Fruit fly (Drosophila melanogaster) whole organism, adult: ENCODE measurements around the gene Syx17.

Experiments used
- CG11617 ChIP-seq: fragments of 200-800 bp; sonication (Bioruptor generic); optimal IDR thresholded peaks from 2 replicates; lab custom pipeline; 2017; ENCODE audit warnings: mild to moderate bottlenecking, missing biosample characterization, missing genetic modification reagents, missing genetic modification characterization
- CG12768 ChIP-seq: fragments of 200-800 bp; sonication (Bioruptor generic); optimal IDR thresholded peaks from 2 replicates; lab custom pipeline; 2017; ENCODE audit warnings: missing biosample characterization, missing genetic modification characterization, mild to moderate bottlenecking, moderate library complexity, missing genetic modification reagents
- CG14711 ChIP-seq: fragments of 200-800 bp; sonication (Bioruptor generic); optimal IDR thresholded peaks from 2 replicates; lab custom pipeline; 2018; ENCODE audit warnings: missing biosample characterization, mild to moderate bottlenecking, missing genetic modification characterization, moderate library complexity
- CG1620 ChIP-seq: fragments of 200-800 bp; sonication (Bioruptor generic); optimal IDR thresholded peaks from 2 replicates; lab custom pipeline; 2016; ENCODE audit warnings: missing biosample characterization, missing genetic modification characterization
- CG33017 ChIP-seq: fragments of 200-800 bp; sonication (Bioruptor generic); optimal IDR thresholded peaks from 2 replicates; lab custom pipeline; 2018; ENCODE audit warnings: missing biosample characterization, mild to moderate bottlenecking, missing genetic modification characterization, moderate library complexity
- CG5204 ChIP-seq: fragments of 200-800 bp; sonication (Bioruptor generic); optimal IDR thresholded peaks from 2 replicates; lab custom pipeline; 2016; ENCODE audit warnings: missing biosample characterization, missing genetic modification characterization
- CG7045 ChIP-seq: fragments of 200-800 bp; sonication (Bioruptor generic); optimal IDR thresholded peaks from 2 replicates; lab custom pipeline; 2017; ENCODE audit warnings: missing biosample characterization, mild to moderate bottlenecking, missing genetic modification characterization
- CG7101 ChIP-seq: fragments of 200-800 bp; sonication (Bioruptor generic); optimal IDR thresholded peaks from 2 replicates; lab custom pipeline; 2018; ENCODE audit warnings: missing biosample characterization, mild to moderate bottlenecking, missing genetic modification characterization, moderate library complexity
- Clk ChIP-seq: fragments of 200-800 bp; sonication (Bioruptor generic); optimal IDR thresholded peaks from 2 replicates; lab custom pipeline; 2017; ENCODE audit warnings: missing biosample characterization, missing genetic modification characterization
- Crg-1 ChIP-seq: fragments of 200-800 bp; sonication (Bioruptor generic); optimal IDR thresholded peaks from 2 replicates; lab custom pipeline; 2016; ENCODE audit warnings: missing biosample characterization, missing genetic modification characterization
- Hr96 ChIP-seq: fragments of 200-800 bp; sonication (Bioruptor generic); optimal IDR thresholded peaks from 2 replicates; lab custom pipeline; 2016; ENCODE audit warnings: missing biosample characterization, missing genetic modification characterization
- Mnt ChIP-seq: fragments of 200-800 bp; sonication (Bioruptor generic); optimal IDR thresholded peaks from 2 replicates; lab custom pipeline; 2016; ENCODE audit warnings: missing biosample characterization, mild to moderate bottlenecking, missing genetic modification characterization
- bab1 ChIP-seq: fragments of 200-800 bp; sonication (Bioruptor generic); optimal IDR thresholded peaks from 3 replicates; lab custom pipeline; 2019; ENCODE audit warnings: missing biosample characterization, mild to moderate bottlenecking, missing genetic modification characterization, moderate library complexity
- cic ChIP-seq: fragments of 200-800 bp; sonication (Bioruptor generic); optimal IDR thresholded peaks from 2 replicates; lab custom pipeline; 2017; ENCODE audit warnings: missing biosample characterization, mild to moderate bottlenecking, missing genetic modification characterization, moderate library complexity
- cnc ChIP-seq, 2 experiments: fragments of >200 bp; optimal IDR thresholded peaks; 2 replicates each; lab custom pipeline; 2017
- kay ChIP-seq: fragments of 200-800 bp; sonication (Bioruptor generic); peaks from one replicate; lab custom pipeline; 2016; ENCODE audit warnings: missing biosample characterization, missing genetic modification characterization, borderline replicate concordance
- ovo ChIP-seq: fragments of 200-800 bp; sonication (Bioruptor generic); optimal IDR thresholded peaks from 2 replicates; lab custom pipeline; 2016; ENCODE audit warnings: missing biosample characterization, missing genetic modification characterization
- pad ChIP-seq: fragments of 200-800 bp; sonication (Bioruptor generic); optimal IDR thresholded peaks from 3 replicates; lab custom pipeline; 2017; ENCODE audit warnings: missing biosample characterization, missing genetic modification characterization, mild to moderate bottlenecking, moderate library complexity, missing genetic modification reagents
- tj ChIP-seq: fragments of 200-800 bp; sonication (Bioruptor generic); optimal IDR thresholded peaks from 3 replicates; lab custom pipeline; 2017; ENCODE audit warnings: missing biosample characterization, mild to moderate bottlenecking, missing genetic modification characterization, moderate library complexity
- toe ChIP-seq: fragments of 200-800 bp; sonication (Bioruptor generic); optimal IDR thresholded peaks from 2 replicates; lab custom pipeline; 2016; ENCODE audit warnings: missing biosample characterization, missing genetic modification characterization

Syx17 gene

dm6 chr3L:4382581-4382980, 20.7 kb upstream of the Syx17 start:
- TF ChIP-seq toe (GFP tag; lab: Kevin White, UChicago) (no peak), bab1 (GFP tag; lab: Kevin White, UChicago) (no peak), Crg-1 (GFP tag; lab: Kevin White, UChicago) (no peak), CG7045 (GFP tag; lab: Kevin White, UChicago) (no peak), CG33017 (tag; lab: Kevin White, UChicago) (no peak), CG11617 (GFP tag; lab: Kevin White, UChicago) (no peak), kay (GFP tag; lab: Kevin White, UChicago) (no peak), Hr96 (GFP tag; lab: Kevin White, UChicago) (no peak), Clk (no peak), CG14711 (tag; lab: Kevin White, UChicago) (no peak), ovo (no peak), CG12768 (no peak)

- no peak for TF ChIP-seq CG7045 (GFP tag; lab: Kevin White, UChicago)
- TF ChIP-seq CG5204 (GFP tag; lab: Kevin White, UChicago), result no peak
- TF ChIP-seq toe (GFP tag; lab: Kevin White, UChicago), result no peak
- no peak for TF ChIP-seq ovo
- TF ChIP-seq CG11617 (GFP tag; lab: Kevin White, UChicago), result no peak
- no peak for TF ChIP-seq CG14711 (tag; lab: Kevin White, UChicago)
- no peak for TF ChIP-seq Crg-1 (GFP tag; lab: Kevin White, UChicago)
- TF ChIP-seq cic (GFP tag; lab: Kevin White, UChicago), result no peak
- no peak for TF ChIP-seq kay (GFP tag; lab: Kevin White, UChicago)
- no peak for TF ChIP-seq CG12768
- no peak for TF ChIP-seq Mnt (GFP tag; lab: Kevin White, UChicago)
- TF ChIP-seq CG1620 (GFP tag; lab: Kevin White, UChicago), result no peak
- no peak for TF ChIP-seq bab1 (GFP tag; lab: Kevin White, UChicago)
- TF ChIP-seq tj (GFP tag; lab: Kevin White, UChicago), result no peak
- TF ChIP-seq CG33017 (tag; lab: Kevin White, UChicago), result no peak
- no peak for TF ChIP-seq Hr96 (GFP tag; lab: Kevin White, UChicago)
- no peak for TF ChIP-seq CG7101 (tag; lab: Kevin White, UChicago)
Measured at dm6 chr3L:4383104-4383503, 20.2 kb upstream of the Syx17 start.

dm6 chr3L:4383543-4384325, 19.6 kb upstream of the Syx17 start:
- no peak for TF ChIP-seq kay (GFP tag; lab: Kevin White, UChicago)
- TF ChIP-seq bab1 (GFP tag; lab: Kevin White, UChicago), result no peak
- no peak for TF ChIP-seq pad
- TF ChIP-seq Crg-1 (GFP tag; lab: Kevin White, UChicago), result no peak
- TF ChIP-seq Hr96 (GFP tag; lab: Kevin White, UChicago), result no peak
- TF ChIP-seq CG7101 (tag; lab: Kevin White, UChicago), result no peak
- TF ChIP-seq CG33017 (tag; lab: Kevin White, UChicago), result no peak
- TF ChIP-seq Clk, result no peak
- TF ChIP-seq ovo, result no peak
- TF ChIP-seq toe (GFP tag; lab: Kevin White, UChicago), result no peak

dm6 chr3L:4384326-4384662, 19.0 kb upstream of the Syx17 start, which contains the start of gene slow:
Gene slow (plus strand): TSS chr3L:4384442.
- TF ChIP-seq cnc (optimal IDR thresholded peaks at IDR 0.05; lab: Kevin White, UChicago), result no peak
- TF ChIP-seq tj (GFP tag; lab: Kevin White, UChicago), result no peak
- TF ChIP-seq Hr96 (GFP tag; lab: Kevin White, UChicago), result no peak
- TF ChIP-seq CG5204 (GFP tag; lab: Kevin White, UChicago), result no peak
- no peak for TF ChIP-seq kay (GFP tag; lab: Kevin White, UChicago)
- TF ChIP-seq CG33017 (tag; lab: Kevin White, UChicago), result no peak
- no peak for TF ChIP-seq CG14711 (tag; lab: Kevin White, UChicago)
- TF ChIP-seq pad, result no peak
- TF ChIP-seq Clk, result no peak
- no peak for TF ChIP-seq toe (GFP tag; lab: Kevin White, UChicago)
- TF ChIP-seq ovo, result no peak
- no peak for TF ChIP-seq cic (GFP tag; lab: Kevin White, UChicago)
- no peak for TF ChIP-seq Mnt (GFP tag; lab: Kevin White, UChicago)
- no peak for TF ChIP-seq CG11617 (GFP tag; lab: Kevin White, UChicago)
- TF ChIP-seq CG12768, result no peak
- no peak for TF ChIP-seq CG7101 (tag; lab: Kevin White, UChicago)
- no peak for TF ChIP-seq Crg-1 (GFP tag; lab: Kevin White, UChicago)
- no peak for TF ChIP-seq CG7045 (GFP tag; lab: Kevin White, UChicago)
- TF ChIP-seq bab1 (GFP tag; lab: Kevin White, UChicago), result no peak

- no peak for TF ChIP-seq pad
- TF ChIP-seq kay (GFP tag; lab: Kevin White, UChicago), result no peak
- no peak for TF ChIP-seq ovo
- TF ChIP-seq Clk, result no peak
- no peak for TF ChIP-seq CG7101 (tag; lab: Kevin White, UChicago)
- no peak for TF ChIP-seq toe (GFP tag; lab: Kevin White, UChicago)
- no peak for TF ChIP-seq tj (GFP tag; lab: Kevin White, UChicago)
- no peak for TF ChIP-seq CG7045 (GFP tag; lab: Kevin White, UChicago)
- TF ChIP-seq cic (GFP tag; lab: Kevin White, UChicago), result no peak
- TF ChIP-seq CG1620 (GFP tag; lab: Kevin White, UChicago), result no peak
- no peak for TF ChIP-seq CG14711 (tag; lab: Kevin White, UChicago)
- TF ChIP-seq CG12768, result no peak
- TF ChIP-seq bab1 (GFP tag; lab: Kevin White, UChicago), result no peak
- no peak for TF ChIP-seq cnc (optimal IDR thresholded peaks at IDR 0.05; lab: Kevin White, UChicago)
- no peak for TF ChIP-seq Hr96 (GFP tag; lab: Kevin White, UChicago)
- TF ChIP-seq Crg-1 (GFP tag; lab: Kevin White, UChicago), result no peak
- TF ChIP-seq CG11617 (GFP tag; lab: Kevin White, UChicago), result no peak
- no peak for TF ChIP-seq CG33017 (tag; lab: Kevin White, UChicago)
- TF ChIP-seq CG5204 (GFP tag; lab: Kevin White, UChicago), result no peak
Measured at dm6 chr3L:4388215-4388614, 15.1 kb upstream of the Syx17 start.
